Worm (Caenorhabditis elegans) whole organism, L4 larva: ENCODE results near the gene Y73B6BL.288.

Experiments
- F37D6.2 ChIP-seq: sonication (generic microtip); optimal IDR thresholded peaks from 2 replicates; lab custom pipeline; 2016; ENCODE audit warnings: mild to moderate bottlenecking, missing genetic modification characterization, missing compliant biosample characterization
- F49E8.2 ChIP-seq: sonication (generic microtip); optimal IDR thresholded peaks from 2 replicates; lab custom pipeline; 2016; ENCODE audit warnings: missing compliant biosample characterization, mild to moderate bottlenecking, missing genetic modification characterization, borderline replicate concordance
- T20F7.1 ChIP-seq: fragments of 200-800 bp; sonication (Bioruptor generic); optimal IDR thresholded peaks from 2 replicates; lab custom pipeline; 2018; ENCODE audit warnings: mild to moderate bottlenecking, missing genetic modification characterization, missing compliant biosample characterization
- Y105C5A.15 ChIP-seq: fragments of 200-800 bp; sonication (Bioruptor generic); IDR thresholded peaks from 2 replicates; pipeline ENCODE4 v1.3.6; 2022; ENCODE audit warnings: missing genetic modification characterization, missing compliant biosample characterization
- ZK337.2 ChIP-seq: fragments of 200-800 bp; sonication (Bioruptor generic); IDR thresholded peaks from 2 replicates; pipeline ENCODE4 v1.3.6; 2022; ENCODE audit warnings: missing genetic modification reagents, missing genetic modification characterization, missing compliant biosample characterization
- aha-1 ChIP-seq: fragments of 150-350 bp; peaks from one replicate; lab custom pipeline; 2014; ENCODE audit warnings: missing biosample characterization, missing genetic modification characterization
- arid-1 ChIP-seq: fragments of 200-800 bp; sonication (Bioruptor generic); conservative IDR thresholded peaks from 2 replicates; pipeline ENCODE4 v1.3.6; 2022; ENCODE audit warnings: missing genetic modification reagents, missing genetic modification characterization, missing compliant biosample characterization
- attf-4 ChIP-seq: sonication (generic microtip); optimal IDR thresholded peaks from 3 replicates; lab custom pipeline; 2017; ENCODE audit warnings: missing biosample characterization, missing genetic modification characterization
- ceh-20 ChIP-seq: fragments of 200-800 bp; sonication (Bioruptor generic); IDR thresholded peaks from 2 replicates; pipeline ENCODE4 v1.3.6; 2022; ENCODE audit warnings: missing genetic modification reagents, missing genetic modification characterization, missing compliant biosample characterization
- ceh-28 ChIP-seq: fragments of 150-350 bp; optimal IDR thresholded peaks from 2 replicates; lab custom pipeline; 2014; ENCODE audit warnings: missing biosample characterization, missing genetic modification reagents, missing genetic modification characterization
- ces-1 ChIP-seq: fragments of 150-350 bp; sonication (generic microtip); optimal IDR thresholded peaks from 4 replicates; lab custom pipeline; 2014; ENCODE audit warnings: missing biosample characterization, missing genetic modification reagents, missing genetic modification characterization
- daf-16 ChIP-seq, 3 experiments: sonication (generic microtip); optimal IDR thresholded peaks; 2 replicates each; lab custom pipeline; 2016 to 2017; ENCODE audit warnings: missing genetic modification characterization in 3 of 3, missing genetic modification reagents in 3 of 3, mild to moderate bottlenecking in 2 of 3, missing compliant biosample characterization in 2 of 3, missing biosample characterization in 1 of 3, moderate library complexity in 1 of 3
- dmd-6 ChIP-seq: fragments of 200-800 bp; sonication (Bioruptor generic); IDR thresholded peaks from 2 replicates; pipeline ENCODE4 v1.3.6; 2022; ENCODE audit warnings: missing genetic modification reagents, missing genetic modification characterization, missing compliant biosample characterization
- dmd-9 ChIP-seq: fragments of 200-800 bp; sonication (Bioruptor generic); IDR thresholded peaks from 2 replicates; pipeline ENCODE4 v1.3.6; 2022; ENCODE audit warnings: missing genetic modification reagents, missing genetic modification characterization, missing compliant biosample characterization
- dpl-1 ChIP-seq: fragments of 150-350 bp; optimal IDR thresholded peaks from 2 replicates; lab custom pipeline; 2014; ENCODE audit warnings: missing biosample characterization, missing genetic modification reagents, missing genetic modification characterization
- dve-1 ChIP-seq: sonication (generic microtip); optimal IDR thresholded peaks from 2 replicates; lab custom pipeline; 2017; ENCODE audit warnings: antibody characterized with exemption, mild to moderate bottlenecking, missing genetic modification characterization, missing compliant biosample characterization; ENCODE audit not compliant: insufficient read depth
- hlh-11 ChIP-seq: fragments of 200-800 bp; sonication (Bioruptor generic); optimal IDR thresholded peaks from 2 replicates; lab custom pipeline; 2018; ENCODE audit warnings: mild to moderate bottlenecking, missing genetic modification characterization, missing compliant biosample characterization
- hlh-30 ChIP-seq: sonication (generic microtip); optimal IDR thresholded peaks from 2 replicates; lab custom pipeline; 2017; ENCODE audit warnings: antibody characterized with exemption, mild to moderate bottlenecking, missing genetic modification characterization, missing compliant biosample characterization; ENCODE audit not compliant: insufficient read depth
- hmg-1.1 ChIP-seq: fragments of 200-800 bp; sonication (Bioruptor generic); IDR thresholded peaks from 2 replicates; pipeline ENCODE4 v1.3.6; 2022; ENCODE audit warnings: missing genetic modification reagents, missing genetic modification characterization, missing compliant biosample characterization
- jun-1 ChIP-seq: fragments of 150-350 bp; optimal IDR thresholded peaks from 2 replicates; lab custom pipeline; 2014; ENCODE audit warnings: missing biosample characterization, missing genetic modification reagents, missing genetic modification characterization
- lin-1 ChIP-seq: fragments of 200-800 bp; sonication (Bioruptor generic); IDR thresholded peaks from 2 replicates; pipeline ENCODE4 v1.3.6; 2022; ENCODE audit warnings: missing genetic modification reagents, missing genetic modification characterization, missing compliant biosample characterization
- lin-38 ChIP-seq: fragments of 200-800 bp; sonication (Bioruptor generic); IDR thresholded peaks from 2 replicates; pipeline ENCODE4 v1.3.6; 2022; ENCODE audit warnings: missing genetic modification reagents, missing genetic modification characterization, missing compliant biosample characterization
- lsy-2 ChIP-seq, 2 experiments: fragments of 150-350 bp in 1 of 2; sonication (generic microtip) in 1 of 2; optimal IDR thresholded peaks; 2 replicates each; lab custom pipeline; 2014 to 2017; ENCODE audit warnings: missing biosample characterization in 2 of 2, missing genetic modification characterization in 2 of 2
- nhr-11 ChIP-seq: fragments of 150-350 bp; optimal IDR thresholded peaks from 2 replicates; lab custom pipeline; 2014; ENCODE audit warnings: missing biosample characterization, missing genetic modification characterization
- nhr-237 ChIP-seq: sonication (generic microtip); optimal IDR thresholded peaks from 2 replicates; lab custom pipeline; 2017; ENCODE audit warnings: missing biosample characterization, missing genetic modification characterization
- nhr-28 ChIP-seq: fragments of 150-350 bp; optimal IDR thresholded peaks from 2 replicates; lab custom pipeline; 2014; ENCODE audit warnings: missing biosample characterization, missing genetic modification characterization
- nhr-48 ChIP-seq: sonication (generic microtip); optimal IDR thresholded peaks from 2 replicates; lab custom pipeline; 2016; ENCODE audit warnings: mild to moderate bottlenecking, missing genetic modification characterization, missing compliant biosample characterization
- pqm-1 ChIP-seq: sonication (generic microtip); optimal IDR thresholded peaks from 2 replicates; lab custom pipeline; 2017; ENCODE audit warnings: missing biosample characterization, missing genetic modification characterization
- set-16 ChIP-seq: fragments of 200-800 bp; sonication (Bioruptor generic); IDR thresholded peaks from 2 replicates; pipeline ENCODE4 v1.3.6; 2022; ENCODE audit warnings: missing genetic modification reagents, missing genetic modification characterization, missing compliant biosample characterization
- snpc-1.2 ChIP-seq: fragments of 200-800 bp; sonication (Bioruptor generic); IDR thresholded peaks from 2 replicates; pipeline ENCODE4 v1.3.6; 2022; ENCODE audit warnings: missing genetic modification reagents, missing genetic modification characterization, missing compliant biosample characterization
- unc-130 ChIP-seq: sonication (generic microtip); optimal IDR thresholded peaks from 2 replicates; lab custom pipeline; 2016; ENCODE audit warnings: missing genetic modification reagents, missing genetic modification characterization, missing compliant biosample characterization
- unc-39 ChIP-seq: sonication (generic microtip); optimal IDR thresholded peaks from 2 replicates; lab custom pipeline; 2017; ENCODE audit warnings: missing biosample characterization, missing genetic modification characterization
- unc-62 ChIP-seq, 3 experiments: fragments of 150-350 bp in 1 of 3; sonication (generic microtip); optimal IDR thresholded peaks in 2 of 3; peaks in 1 of 3; 1 replicate in 1 of 3; 2 replicates in 2 of 3; lab custom pipeline; 2014 to 2017; ENCODE audit warnings: missing biosample characterization in 3 of 3, missing genetic modification characterization in 3 of 3, missing genetic modification reagents in 3 of 3, missing genotype in 1 of 3
- zfp-3 ChIP-seq: fragments of 200-800 bp; sonication (Bioruptor generic); conservative IDR thresholded peaks from 2 replicates; pipeline ENCODE4 v1.3.6; 2022; ENCODE audit warnings: missing genetic modification reagents, missing genetic modification characterization, missing compliant biosample characterization
- zip-11 ChIP-seq: fragments of 200-800 bp; sonication (Bioruptor generic); IDR thresholded peaks from 2 replicates; pipeline ENCODE4 v1.3.6; 2022; ENCODE audit warnings: missing genetic modification characterization, missing compliant biosample characterization
- ztf-7 ChIP-seq: fragments of 150-350 bp; optimal IDR thresholded peaks from 2 replicates; lab custom pipeline; 2014; ENCODE audit warnings: missing biosample characterization, missing genetic modification characterization

Gene Y73B6BL.288

DNA sequence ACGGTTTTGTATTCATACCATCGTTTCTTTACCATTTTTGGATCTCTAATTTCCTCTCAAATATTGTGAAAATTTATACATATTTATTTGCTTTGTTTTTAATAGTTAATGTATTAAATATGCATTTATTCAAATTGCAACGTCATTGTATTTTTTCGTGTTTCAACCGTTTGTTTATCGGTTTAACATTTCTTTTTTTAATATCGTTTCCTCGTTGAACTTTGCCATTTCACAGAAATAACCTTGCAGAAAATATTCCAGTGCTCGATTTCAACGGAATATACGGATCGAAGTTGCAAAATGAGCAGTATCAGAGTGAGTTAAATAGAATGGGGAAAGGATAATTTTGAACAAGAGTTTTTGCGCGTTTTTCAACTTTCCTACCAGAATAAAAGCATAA, 13.0 kb downstream of the Y73B6BL.288 start, which contains the start of gene seu-1:
TSS of gene seu-1 (plus strand) at position 301 of the 400 bp plus-strand sequence.
- TF ChIP-seq ces-1 (GFP tag; lab: Kevin White, UChicago) (no peak), snpc-1.2 (0 out of 2 replicates have a peak, but pooled peaks have one; percentile 7)

DNA sequence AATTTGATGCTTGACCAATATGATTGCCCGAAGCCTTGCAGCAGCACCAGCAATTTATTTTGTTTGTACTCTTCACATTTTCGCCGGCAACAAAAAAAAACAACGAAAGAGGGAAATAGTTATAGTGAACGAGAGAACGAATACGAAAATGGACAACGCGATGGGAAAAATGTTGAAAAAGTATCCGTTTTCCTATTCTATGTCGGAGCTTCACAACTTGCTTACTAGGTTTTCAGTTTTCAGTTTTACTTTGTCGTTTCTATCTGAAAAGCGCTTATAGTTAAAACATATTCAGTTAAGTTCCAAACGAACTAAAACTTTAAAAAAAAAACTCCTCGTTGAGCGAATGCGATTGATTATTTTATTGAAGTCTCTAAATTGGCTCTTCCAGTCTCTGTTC, 14.1 kb downstream of the Y73B6BL.288 start:
- TF ChIP-seq Y105C5A.15 (GFP tag; lab: Robert Waterston, UW) (no peak), unc-62 (GFP tag; optimal IDR thresholded peaks at IDR 0.05 in 1 of 2; lab: Kevin White, UChicago) (peak in 1 of 2 experiments; percentile 94), unc-62 (tag; optimal IDR thresholded peaks at IDR 0.05; lab: Kevin White, UChicago) (no peak)
- TF ChIP-seq, all 104 proteins: peak for 1

DNA sequence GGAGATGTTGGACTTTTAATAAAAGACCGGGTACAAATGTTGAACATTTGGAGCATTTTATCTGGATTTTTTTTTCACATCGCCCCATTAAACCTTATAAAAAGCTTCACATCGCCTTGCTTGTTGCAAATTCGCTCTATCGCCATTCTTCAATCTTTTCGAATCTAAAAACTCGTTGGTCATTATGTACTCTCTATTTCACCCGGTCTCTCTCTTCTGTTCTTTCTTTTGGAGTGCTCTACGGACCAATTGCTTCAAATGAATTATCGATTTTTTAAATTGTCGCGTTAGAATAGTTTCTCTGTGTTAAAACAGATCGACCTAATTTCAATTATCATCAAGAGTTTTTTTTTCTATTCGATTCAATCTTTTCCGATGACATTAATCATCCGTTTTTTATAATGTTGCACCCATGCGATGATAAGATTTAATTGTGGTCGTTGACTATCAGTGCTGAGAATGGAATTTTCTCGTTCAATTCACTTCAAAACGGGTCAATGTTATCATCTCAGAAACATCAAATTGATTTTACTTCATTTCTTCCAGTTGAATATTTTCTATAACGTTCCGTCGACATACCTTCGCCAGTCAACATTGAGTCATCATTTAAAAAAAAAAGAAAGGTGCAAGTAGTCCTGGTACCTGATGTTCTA, 14.8 kb downstream of the Y73B6BL.288 start:
- TF ChIP-seq lsy-2 (tag; optimal IDR thresholded peaks at IDR 0.05; lab: Kevin White, UChicago) (peak in 1 of 2 experiments; percentile 59), arid-1 (GFP tag; lab: Robert Waterston, UW) (no peak), unc-39 (tag; lab: Kevin White, UChicago) (no peak), zip-11 (GFP tag; lab: Robert Waterston, UW) (no peak), T20F7.1 (GFP tag; lab: Kevin White, UChicago) (peak; percentile 17), set-16 (no peak), unc-130 (GFP tag; lab: Kevin White, UChicago) (no peak), jun-1 (tag; lab: Kevin White, UChicago) (no peak), nhr-28 (tag; lab: Kevin White, UChicago) (peak; percentile 64), lin-1 (GFP tag; lab: Robert Waterston, UW) (no peak), aha-1 (tag; lab: Kevin White, UChicago) (no peak), zfp-3 (no peak), nhr-48 (tag; lab: Kevin White, UChicago) (peak; percentile 19), attf-4 (tag; lab: Kevin White, UChicago) (no peak), dve-1 (tag; lab: Kevin White, UChicago) (peak; percentile 38), pqm-1 (tag; lab: Kevin White, UChicago) (peak; percentile 40), dmd-9 (GFP tag; lab: Robert Waterston, UW) (no peak), ZK337.2 (no peak), ztf-7 (tag; lab: Kevin White, UChicago) (no peak), ces-1 (GFP tag; lab: Kevin White, UChicago) (no peak), ceh-28 (tag; lab: Kevin White, UChicago) (peak; percentile 69), daf-16 (GFP tag; optimal IDR thresholded peaks at IDR 0.05; lab: Kevin White, UChicago) (no peak), daf-16 (tag; optimal IDR thresholded peaks at IDR 0.05; lab: Kevin White, UChicago) (peak; percentile 59), dpl-1 (GFP tag; lab: Kevin White, UChicago) (peak; percentile 17), nhr-11 (tag; lab: Kevin White, UChicago) (no peak), ceh-20 (0 out of 2 replicates have a peak, but pooled peaks have one; percentile 25), lin-38 (GFP tag; lab: Robert Waterston, UW) (peak; percentile 51), unc-62 (GFP tag; optimal IDR thresholded peaks at IDR 0.05 in 1 of 2; lab: Kevin White, UChicago) (no peak), unc-62 (tag; optimal IDR thresholded peaks at IDR 0.05; lab: Kevin White, UChicago) (no peak), hlh-30 (tag; lab: Kevin White, UChicago) (no peak), F49E8.2 (tag; lab: Kevin White, UChicago) (no peak), F37D6.2 (tag; lab: Kevin White, UChicago) (no peak), nhr-237 (tag; lab: Kevin White, UChicago) (no peak), hmg-1.1 (GFP tag; lab: Robert Waterston, UW) (no peak), hlh-11 (tag; lab: Kevin White, UChicago) (peak; percentile 46), dmd-6 (GFP tag; lab: Robert Waterston, UW) (peak; percentile 43; the same call in 1 of the 2 replicates)
- TF ChIP-seq, all 104 proteins: peak for 13
